Fruit fly (Drosophila melanogaster): ENCODE measurements around the gene Rrp45.

DNA sequence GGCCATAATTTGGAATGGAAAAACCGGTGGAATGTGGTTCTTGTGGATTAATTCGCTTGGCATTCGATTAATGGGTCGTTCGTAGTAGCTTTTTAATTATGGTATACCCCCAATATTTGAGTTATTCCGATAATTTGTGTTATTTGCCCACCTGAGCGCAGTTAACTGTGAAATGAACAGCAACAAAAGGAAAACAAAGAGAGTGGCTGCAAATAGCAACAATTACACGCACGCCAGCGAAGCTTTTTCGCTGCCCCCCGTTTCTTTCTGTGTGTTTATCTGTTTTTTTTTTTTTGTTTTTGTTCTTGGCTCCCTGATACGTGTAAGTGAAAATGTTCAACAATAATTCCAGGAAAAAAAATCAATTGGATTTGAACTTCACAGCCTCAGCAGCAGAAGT is 8.8 kb upstream of the Rrp45 start:
- TF ChIP-seq Ets98B (GFP tag; IDR thresholded peaks at IDR 0.05) (no peak), CG15710 (tag; optimal IDR thresholded peaks at IDR 0.05) (no peak), CG8159 (tag; optimal IDR thresholded peaks at IDR 0.05) (peak; percentile 8), fd96Ca (GFP tag; IDR thresholded peaks at IDR 0.05) (no peak), CG10348 (GFP tag; IDR thresholded peaks at IDR 0.05) (no peak), EcR (GFP tag; optimal IDR thresholded peaks at IDR 0.05) (no peak), Pif1B (GFP tag; optimal IDR thresholded peaks at IDR 0.05) (no peak), CG17806 (tag; optimal IDR thresholded peaks at IDR 0.05) (no peak), CG14655 (GFP tag; optimal IDR thresholded peaks at IDR 0.05) (no peak), CG32121 (GFP tag; IDR thresholded peaks at IDR 0.05) (no peak; the same call in 1 of the 2 replicates)

All from whole organism, pupa.